Fruit fly (Drosophila melanogaster) whole organism, larva: ENCODE measurements around the gene CG7094.

Experiments used
- noc ChIP-seq: fragments of 200-800 bp; sonication (Bioruptor generic); optimal IDR thresholded peaks from 3 replicates; lab custom pipeline; 2019; ENCODE audit warnings: missing biosample characterization, mild to moderate bottlenecking, missing genetic modification characterization, moderate library complexity

The CG7094 gene

DNA sequence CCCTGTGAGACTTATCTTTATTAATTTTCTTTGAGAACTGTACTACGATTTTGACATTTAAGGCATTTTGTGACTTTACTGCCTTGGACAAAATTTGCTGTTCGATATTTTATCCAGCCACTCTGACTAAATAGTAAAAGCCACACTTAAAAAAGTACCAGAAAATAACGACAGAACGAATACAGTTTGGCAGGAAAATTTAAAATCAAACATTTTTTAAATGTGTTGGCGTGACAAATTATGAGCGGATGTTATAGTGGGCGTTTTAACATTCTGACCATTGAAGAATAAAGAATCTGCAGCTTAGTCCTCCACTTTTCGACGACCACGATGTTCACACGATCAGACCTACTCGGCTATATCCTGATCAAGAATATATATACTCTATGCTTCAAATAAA lies at the start of gene CG7094:
TSS of gene CG7094 (minus strand) at position 101 of the 400 bp plus-strand sequence.
- TF ChIP-seq noc (tag; lab: Kevin White, UChicago), result no peak

DNA sequence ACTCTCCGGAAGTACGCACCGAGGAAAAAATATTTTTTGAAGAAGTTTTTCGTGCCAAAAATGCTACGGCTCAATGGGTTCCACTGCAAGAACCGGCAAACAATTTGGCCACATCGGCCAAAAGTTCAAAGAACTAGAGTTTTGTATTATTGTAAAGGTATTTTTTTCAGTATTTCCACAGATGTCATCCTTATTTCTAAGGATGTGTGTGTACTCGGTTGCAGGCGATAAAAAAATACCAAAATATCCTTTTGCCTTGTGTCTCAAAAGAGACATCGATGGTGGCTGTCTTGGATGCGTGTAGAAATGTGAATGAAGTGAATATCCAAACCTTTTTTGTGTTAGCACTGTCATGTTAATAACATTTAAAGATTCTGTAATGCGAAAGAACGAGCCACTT lies 47.6 kb upstream of the CG7094 start:
- TF ChIP-seq noc (tag; lab: Kevin White, UChicago), result no peak

DNA sequence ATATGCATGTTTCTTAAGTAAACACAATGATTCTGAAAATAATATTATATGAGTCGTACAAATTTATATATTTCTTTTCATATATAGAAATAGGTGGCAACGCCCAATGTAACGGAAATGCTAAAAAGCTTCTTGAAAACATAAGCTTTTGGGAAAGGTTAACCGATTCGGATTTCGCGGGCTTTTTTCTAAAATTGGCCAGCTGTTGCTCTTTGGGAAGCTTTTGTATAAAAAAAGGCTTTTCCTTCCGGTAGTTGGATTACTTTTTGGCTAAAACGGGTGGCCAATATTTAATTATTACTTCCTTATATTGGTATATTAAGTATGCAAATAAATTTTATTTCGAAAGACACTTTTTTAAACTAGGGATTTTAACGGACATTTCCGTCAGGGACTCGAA lies 38.5 kb upstream of the CG7094 start:
- no peak for TF ChIP-seq noc (tag; lab: Kevin White, UChicago)

DNA sequence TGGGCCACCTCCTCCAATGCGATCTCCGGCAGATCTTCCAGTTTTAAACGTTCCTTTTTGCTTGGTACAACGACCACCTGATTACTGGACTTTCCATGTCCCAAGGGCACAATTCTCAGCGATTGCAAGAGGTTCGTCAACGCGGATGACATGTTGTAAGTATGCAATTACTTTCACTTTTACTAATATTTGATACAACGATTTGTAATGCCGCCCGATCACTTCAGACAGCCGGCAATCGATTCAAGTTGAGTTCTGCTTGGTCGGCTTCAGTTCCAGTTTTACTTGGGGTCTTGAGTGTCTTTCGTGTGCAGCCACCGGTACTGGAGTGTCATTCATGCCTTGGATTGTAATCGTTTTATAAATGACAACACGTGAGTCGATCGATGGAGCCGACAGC lies 36.4 kb upstream of the CG7094 start, which contains the start of the genes Sytalpha and CG6870:
TSS of gene Sytalpha (plus strand) at position 301 of the 400 bp plus-strand sequence.
TSS of gene CG6870 (minus strand) at position 340 of the 400 bp plus-strand sequence.
- TF ChIP-seq noc (tag; lab: Kevin White, UChicago), result no peak

DNA sequence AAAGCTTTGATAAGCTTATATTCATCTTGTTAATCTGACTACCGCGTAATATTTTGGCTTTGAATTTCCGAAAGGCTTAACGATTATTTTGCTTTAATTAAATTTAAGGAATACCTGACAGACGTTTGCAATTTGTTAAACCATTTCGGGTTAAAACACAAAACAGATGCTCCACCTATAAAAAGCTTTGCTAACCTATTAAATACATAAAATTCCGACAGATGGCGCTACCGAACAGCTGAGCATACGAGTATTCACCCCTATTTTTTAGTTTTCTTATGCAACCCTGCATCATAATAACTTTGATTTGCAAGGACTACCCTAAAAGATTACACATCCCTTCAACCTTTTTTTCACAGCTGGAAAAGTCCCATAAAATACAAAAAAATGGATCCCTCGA lies 34.3 kb upstream of the CG7094 start:
- TF ChIP-seq noc (tag; lab: Kevin White, UChicago), result no peak

DNA sequence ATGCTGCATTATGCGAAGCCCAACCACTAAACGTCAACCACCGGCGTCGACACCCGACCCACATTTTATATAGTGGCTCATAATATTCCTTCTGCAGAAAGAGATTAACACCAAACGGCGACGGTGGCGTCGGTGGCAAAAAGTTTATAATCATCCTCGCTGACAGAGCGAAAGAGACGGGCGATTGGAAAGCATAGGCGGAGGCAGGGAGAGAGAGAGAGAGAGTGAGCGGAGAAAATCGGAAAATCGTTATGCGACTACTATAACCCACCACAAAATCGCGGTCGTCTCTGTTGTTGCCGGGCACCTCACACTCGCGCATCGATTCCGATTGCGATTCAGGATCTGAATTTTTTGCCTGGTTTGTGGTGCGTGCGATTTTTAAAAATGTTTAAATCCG lies 33.5 kb upstream of the CG7094 start, which contains the start of gene Oli:
TSS of gene Oli (plus strand) at position 70 of the 400 bp plus-strand sequence.
- TF ChIP-seq noc (tag; lab: Kevin White, UChicago), result no peak

DNA sequence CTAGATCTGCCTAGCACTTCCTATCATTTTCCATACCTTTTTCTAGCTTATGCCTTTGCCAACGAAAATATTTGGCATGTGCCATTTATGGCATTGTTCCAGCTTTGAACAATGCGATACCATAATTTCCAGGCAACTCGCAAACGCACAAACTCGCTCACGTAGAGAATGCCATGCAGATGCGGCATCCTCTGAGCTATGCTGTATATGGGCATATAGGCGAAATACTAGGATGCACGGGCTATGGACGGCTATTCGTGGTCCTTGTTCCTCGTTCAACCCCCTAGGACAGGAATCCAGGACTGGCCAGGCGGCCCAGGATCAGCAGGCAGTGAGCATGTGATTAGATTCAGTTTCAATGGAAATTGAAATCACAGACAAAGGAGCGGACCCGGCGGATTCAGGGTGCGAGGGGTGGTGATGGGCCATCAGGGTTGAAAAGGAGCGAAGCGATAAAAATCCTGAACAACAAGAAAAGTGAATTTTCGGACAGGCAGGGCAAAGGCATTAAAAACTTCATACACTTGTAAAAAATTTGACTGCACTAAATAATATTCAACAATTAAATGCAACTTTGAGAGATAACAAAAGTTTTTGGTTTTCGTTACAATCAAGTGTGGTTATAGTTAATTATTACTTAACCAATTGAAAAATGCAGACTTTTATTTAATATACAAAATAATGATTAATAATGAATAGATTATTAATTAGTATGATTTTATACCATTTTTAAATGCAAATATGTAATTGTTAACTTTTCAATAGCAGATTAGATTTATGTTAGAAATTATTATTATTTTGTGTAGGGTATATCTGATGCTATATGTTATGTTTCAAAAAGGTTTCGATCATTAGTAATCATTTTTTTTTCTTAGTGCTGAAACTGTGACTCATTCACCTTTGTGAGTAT lies 32.9 kb upstream of the CG7094 start:
- TF ChIP-seq noc (tag; lab: Kevin White, UChicago), result no peak

DNA sequence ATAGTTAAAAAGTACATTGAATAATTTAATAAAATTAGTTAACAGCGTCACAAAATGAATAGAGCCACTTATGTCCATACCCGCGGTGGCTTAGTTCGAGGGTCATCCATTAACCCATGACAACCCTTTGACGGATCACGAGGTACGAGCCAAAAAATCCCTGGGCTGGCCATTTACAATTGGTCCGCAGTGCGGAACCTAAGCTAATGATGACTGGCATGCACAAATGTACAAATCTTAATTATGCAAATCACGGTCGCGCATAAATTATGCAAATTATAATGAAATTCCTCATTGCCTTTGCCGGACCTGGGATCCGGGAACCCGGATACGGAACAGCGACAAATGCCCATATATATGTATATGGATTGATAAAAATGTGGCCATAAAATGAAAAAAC lies 31.2 kb upstream of the CG7094 start:
- TF ChIP-seq noc (tag; lab: Kevin White, UChicago), result no peak

DNA sequence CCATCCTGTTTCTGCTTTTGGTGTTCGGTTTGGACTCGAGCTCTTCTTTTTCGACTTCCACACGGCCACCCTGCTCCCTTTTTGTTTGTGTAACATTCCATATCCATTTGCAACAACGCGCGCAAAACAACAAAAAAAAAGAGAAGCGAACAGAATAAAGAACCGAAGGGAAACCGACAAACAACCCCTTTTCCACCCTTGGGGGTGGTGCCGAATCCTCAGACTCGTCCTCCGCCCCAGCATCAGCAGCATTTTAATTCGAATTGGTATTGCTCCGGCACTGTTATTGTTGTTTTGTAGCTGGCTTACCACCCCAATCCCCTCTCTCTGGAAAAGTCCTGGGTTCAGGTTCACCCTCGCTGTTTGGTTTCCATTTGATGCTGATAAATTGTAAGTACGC lies 29.4 kb upstream of the CG7094 start:
- TF ChIP-seq noc (tag; lab: Kevin White, UChicago), result no peak

DNA sequence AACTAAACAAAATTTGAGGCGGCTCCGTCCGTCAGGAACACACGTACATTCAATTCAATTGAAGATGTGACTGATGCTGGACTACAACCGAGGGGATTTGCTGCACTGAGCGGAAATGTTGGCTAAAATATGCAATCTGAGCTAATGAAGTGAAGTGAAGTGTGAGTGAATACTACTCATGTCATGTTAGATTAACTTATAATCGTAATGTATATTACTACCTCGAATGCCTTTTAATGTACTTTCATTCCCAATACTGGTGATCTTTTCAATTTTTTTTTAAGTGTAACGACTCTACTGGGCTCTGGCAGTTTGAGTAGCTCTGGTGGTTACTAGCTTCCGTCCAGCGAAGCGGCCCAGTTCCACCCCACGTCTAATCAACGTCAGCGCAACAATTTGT lies 27.4 kb upstream of the CG7094 start:
- TF ChIP-seq noc (tag; lab: Kevin White, UChicago), result no peak

DNA sequence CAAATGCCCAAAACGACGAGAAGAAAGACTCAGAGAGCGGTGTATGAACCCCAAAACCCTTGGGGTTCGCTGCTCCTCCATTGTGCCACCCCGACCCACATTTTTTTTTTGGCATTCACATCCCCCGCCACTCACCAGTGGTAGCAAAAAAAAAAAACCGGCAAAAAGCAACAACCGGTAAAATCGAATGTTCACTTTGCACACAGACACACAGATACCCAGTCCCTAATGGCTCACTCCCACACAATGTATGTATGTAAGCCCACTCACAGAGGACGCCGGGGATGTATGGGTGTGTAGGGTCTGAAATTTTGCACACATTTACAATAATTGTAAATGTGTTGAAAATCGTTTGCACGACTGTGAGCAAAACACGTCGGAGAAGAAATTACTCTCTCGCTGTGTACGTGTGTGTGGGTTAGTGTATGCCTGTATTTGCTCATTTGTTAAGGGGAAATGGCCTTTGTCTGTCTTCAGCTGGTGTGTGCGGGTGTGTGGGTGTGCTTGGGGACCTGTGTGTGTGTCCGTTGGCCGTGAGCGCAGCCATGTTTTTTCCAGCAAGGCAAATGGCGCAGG lies 18.9 kb upstream of the CG7094 start:
- no peak for TF ChIP-seq noc (tag; lab: Kevin White, UChicago)

DNA sequence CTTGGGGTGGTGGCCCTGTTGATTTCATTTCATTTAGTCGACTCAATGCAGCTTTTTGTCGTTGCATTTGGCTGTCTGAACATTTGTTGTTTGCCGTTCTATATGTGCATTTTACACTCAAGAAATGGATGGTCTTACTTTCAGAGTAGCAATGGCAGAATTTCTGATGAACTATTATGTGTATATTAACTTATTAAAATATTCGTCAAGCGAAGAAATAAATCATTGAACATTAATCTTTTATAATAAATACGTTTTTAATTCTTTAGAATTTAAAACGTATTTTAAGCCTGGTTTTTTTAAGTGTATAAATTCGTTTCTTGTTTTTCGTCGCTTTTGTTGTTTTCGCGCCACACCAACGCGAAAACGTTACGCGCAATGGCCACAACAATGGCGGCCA lies 17.5 kb upstream of the CG7094 start:
- TF ChIP-seq noc (tag; lab: Kevin White, UChicago), result no peak

DNA sequence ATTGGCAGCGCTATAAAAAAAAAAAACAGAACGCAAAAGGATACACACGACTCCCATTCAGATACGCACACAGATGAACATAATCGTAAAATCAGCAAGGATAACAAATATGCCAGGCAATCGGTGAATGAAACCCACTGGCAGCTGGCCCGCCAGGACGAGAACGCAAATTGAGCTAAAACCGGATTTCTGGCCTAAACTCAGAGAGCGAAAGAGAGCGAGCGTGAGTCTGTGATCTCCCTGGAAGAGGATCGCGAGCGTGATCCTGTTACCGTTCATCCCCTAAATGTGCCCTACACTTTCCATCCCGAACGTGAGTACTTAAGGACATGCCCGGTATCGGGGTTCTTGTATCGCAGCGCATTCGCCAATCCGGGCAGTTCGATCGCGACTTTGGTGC lies 10.2 kb upstream of the CG7094 start:
- TF ChIP-seq noc (tag; lab: Kevin White, UChicago), result no peak

DNA sequence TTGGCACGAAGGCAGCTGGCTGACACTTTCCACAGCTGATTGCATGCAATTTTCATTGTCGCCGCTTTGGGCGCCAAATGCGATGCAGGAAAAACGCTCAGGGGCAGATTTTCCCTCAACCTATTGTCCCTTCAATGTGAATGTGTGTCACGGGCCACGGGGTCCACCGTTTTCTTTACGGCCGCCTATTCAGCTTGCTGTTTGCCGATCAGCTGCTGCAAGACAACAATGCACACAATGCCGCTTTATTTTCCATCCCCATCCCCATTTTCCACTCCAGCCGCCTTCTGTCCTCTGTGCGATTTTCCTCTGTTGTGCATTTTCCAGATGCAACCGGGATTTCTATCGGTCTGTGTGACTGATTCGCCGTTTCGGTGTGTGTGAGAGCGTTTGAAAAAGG lies 9.1 kb upstream of the CG7094 start:
- no peak for TF ChIP-seq noc (tag; lab: Kevin White, UChicago)

DNA sequence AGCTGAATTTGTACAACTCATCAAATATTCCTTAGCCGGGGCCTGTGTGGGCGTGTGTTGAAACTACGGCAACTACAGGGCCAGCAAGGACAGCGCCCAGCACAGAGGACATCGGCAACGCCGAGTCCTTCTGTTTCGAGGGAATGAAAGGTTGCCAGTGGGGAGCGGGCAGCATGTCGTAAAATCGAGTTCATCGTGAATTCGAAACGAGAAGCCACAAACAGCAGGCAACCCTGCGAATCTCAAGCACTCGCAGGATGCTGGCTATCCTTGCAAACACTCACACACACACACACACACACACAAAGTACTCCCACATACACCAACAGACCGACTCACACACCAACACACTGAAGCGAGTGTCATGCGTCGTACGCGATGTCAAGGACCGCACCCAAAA lies 6.3 kb upstream of the CG7094 start:
- TF ChIP-seq noc (tag; lab: Kevin White, UChicago), result no peak

DNA sequence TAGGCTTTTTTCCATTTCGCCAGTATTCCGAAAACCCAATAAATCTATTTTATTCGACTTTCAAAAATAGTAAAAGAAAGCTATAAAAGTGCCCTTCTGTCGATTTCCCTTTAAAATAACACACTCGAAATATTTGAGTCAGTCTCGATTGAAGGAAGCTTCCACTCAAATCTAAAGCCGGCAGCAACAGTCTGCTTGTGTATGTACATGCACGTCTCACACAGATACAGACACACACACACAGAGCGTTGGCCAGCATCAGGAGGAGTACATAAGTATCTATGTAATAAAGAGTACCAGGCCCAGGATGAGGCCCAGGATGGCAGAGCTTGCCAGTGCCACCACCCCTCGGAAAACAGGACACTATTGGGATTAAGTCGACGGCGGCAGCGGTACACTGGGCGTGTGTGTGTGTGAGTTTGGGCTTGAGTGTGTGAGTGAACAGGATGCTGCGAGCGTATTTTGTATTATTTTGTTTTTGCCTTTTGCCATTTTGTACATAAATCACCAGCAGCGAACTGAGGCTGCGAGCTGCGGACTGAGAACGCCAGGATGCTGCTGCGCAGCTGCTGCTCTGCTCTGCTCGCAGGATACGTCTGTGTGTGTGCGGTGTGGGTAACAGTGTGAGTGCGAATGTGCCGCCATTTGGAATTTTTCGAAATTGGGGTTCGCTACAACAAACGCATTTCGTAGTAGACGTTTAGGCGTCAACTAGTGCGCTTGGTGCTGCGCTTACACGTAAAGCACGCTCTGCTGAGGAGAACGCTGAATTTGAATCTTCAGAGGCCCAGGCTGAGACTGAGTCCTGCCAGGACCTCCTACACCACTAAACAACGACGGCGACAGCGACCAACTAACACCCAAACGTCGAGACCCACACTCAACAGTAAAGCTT lies 4.8 kb upstream of the CG7094 start:
- TF ChIP-seq noc (tag; lab: Kevin White, UChicago), result no peak
